Fruit fly (Drosophila melanogaster): ENCODE results near the gene Btk.

Gene Btk

DNA sequence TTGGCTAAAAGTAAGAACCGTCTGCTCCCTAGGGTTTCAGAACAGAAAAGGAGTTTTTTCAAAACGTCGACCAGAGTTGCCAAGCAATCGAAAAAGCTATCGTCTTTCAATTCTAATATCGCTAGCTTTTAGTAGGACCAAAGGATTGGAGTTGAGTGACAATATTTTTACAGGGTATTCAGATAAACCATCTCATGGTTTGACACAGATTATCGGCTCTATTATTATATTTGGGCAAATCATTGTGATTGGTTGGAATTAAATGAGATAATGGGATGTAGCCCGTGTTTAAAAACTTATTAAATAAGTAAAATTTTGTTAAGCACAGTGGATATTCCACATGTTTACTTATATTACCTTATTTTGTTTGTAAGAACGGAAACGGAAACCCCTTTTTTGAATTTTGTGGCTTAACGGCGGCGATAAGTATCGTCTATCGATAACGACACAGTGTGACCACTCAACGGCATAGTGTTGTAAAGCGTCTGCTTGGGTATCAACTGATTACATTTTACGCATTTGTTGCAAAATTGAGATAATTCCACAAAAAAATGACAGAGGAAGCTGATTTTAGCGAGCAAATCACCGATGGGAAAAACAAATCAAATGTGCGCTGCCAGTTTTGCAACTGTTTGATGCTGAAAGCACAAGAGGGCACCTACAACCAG lies 19.1 kb upstream of the Btk start, which contains the start of the genes mtsh and strat (continued):
- peak; percentile 59 for TF ChIP-seq CG34224 (GFP tag; IDR thresholded peaks at IDR 0.05; ENCODE audit: partially characterized antibody)
- peak; percentile 76 for TF ChIP-seq Rfx (GFP tag; IDR thresholded peaks at IDR 0.05)
- TF ChIP-seq CG12236 (GFP tag; optimal IDR thresholded peaks at IDR 0.05) = peak; percentile 34
- TF ChIP-seq gcm (GFP tag; optimal IDR thresholded peaks at IDR 0.05) = peak; percentile 40
- TF ChIP-seq E2f1 (GFP tag; IDR thresholded peaks at IDR 0.05) = 0 out of 2 replicates have a peak, but pooled peaks have one; percentile 24
- peak; percentile 48 for TF ChIP-seq CoRest (tag; optimal IDR thresholded peaks at IDR 0.05)
- TF ChIP-seq Mad (GFP tag; optimal IDR thresholded peaks at IDR 0.05) = peak; percentile 45
- peak; percentile 76 for TF ChIP-seq vvl (GFP tag; IDR thresholded peaks at IDR 0.05)
- peak; percentile 57 for TF ChIP-seq CG6683 (GFP tag; optimal IDR thresholded peaks at IDR 0.05)
- peak; percentile 13 for TF ChIP-seq cato (GFP tag; optimal IDR thresholded peaks at IDR 0.05; ENCODE audit: borderline replicate concordance)
- TF ChIP-seq kah (GFP tag; optimal IDR thresholded peaks at IDR 0.05) = peak; percentile 26
- peak; percentile 26 for TF ChIP-seq CG3995 (GFP tag; optimal IDR thresholded peaks at IDR 0.05)
- TF ChIP-seq Hr39 (optimal IDR thresholded peaks at IDR 0.05) = no peak
- peak; percentile 46 for TF ChIP-seq ems (GFP tag; optimal IDR thresholded peaks at IDR 0.05)
- TF ChIP-seq CG11696 (GFP tag; IDR thresholded peaks at IDR 0.05) = 0 out of 2 replicates have a peak, but pooled peaks have one; percentile 37
- TF ChIP-seq ewg (GFP tag; optimal IDR thresholded peaks at IDR 0.05) = peak; percentile 7
- TF ChIP-seq hth (optimal IDR thresholded peaks at IDR 0.05) = no peak
- no peak for TF ChIP-seq ham (GFP tag; IDR thresholded peaks at IDR 0.05)
- TF ChIP-seq CG2712 (tag; optimal IDR thresholded peaks at IDR 0.05) = peak; percentile 70
- no peak for TF ChIP-seq dmrt99B (tag; optimal IDR thresholded peaks at IDR 0.05)
- peak; percentile 20 for TF ChIP-seq jing (GFP tag; optimal IDR thresholded peaks at IDR 0.05)
- TF ChIP-seq CG13296 (GFP tag; optimal IDR thresholded peaks at IDR 0.05) = peak; percentile 81
- peak; percentile 65 for TF ChIP-seq HHEX (GFP tag; optimal IDR thresholded peaks at IDR 0.05)
- TF ChIP-seq CG18764 (GFP tag; optimal IDR thresholded peaks at IDR 0.05) = peak; percentile 62
- TF ChIP-seq tna (GFP tag; IDR thresholded peaks at IDR 0.05; ENCODE audit: partially characterized antibody) = peak; percentile 7; the same call in 1 of the 2 replicates
- TF ChIP-seq CG11085 (GFP tag; IDR thresholded peaks at IDR 0.05) = peak; percentile 21; the same call in 1 of the 2 replicates
- TF ChIP-seq wdn (GFP tag; IDR thresholded peaks at IDR 0.05) = no peak
- TF ChIP-seq CG17829 (tag; optimal IDR thresholded peaks at IDR 0.05) = peak; percentile 60
- TF ChIP-seq Opbp (GFP tag; IDR thresholded peaks at IDR 0.05; ENCODE audit: partially characterized antibody) = peak; percentile 57; the same call in 1 of the 3 replicates
- TF ChIP-seq sug (tag; optimal IDR thresholded peaks at IDR 0.05) = no peak
- TF ChIP-seq CG12104 (GFP tag; optimal IDR thresholded peaks at IDR 0.05) = peak; percentile 68
- peak; percentile 59 for TF ChIP-seq BEAF-32 (GFP tag; optimal IDR thresholded peaks at IDR 0.05)
- peak; percentile 13 for TF ChIP-seq Dek (tag; optimal IDR thresholded peaks at IDR 0.05)
- TF ChIP-seq insv (GFP tag; optimal IDR thresholded peaks at IDR 0.05) = peak in 1 of 2 experiments; percentile 58
- peak; percentile 59 for TF ChIP-seq Six4 (GFP tag; optimal IDR thresholded peaks at IDR 0.05)
- TF ChIP-seq CG8290 (GFP tag; optimal IDR thresholded peaks at IDR 0.05) = peak; percentile 16
- TF ChIP-seq CG8290 (tag; optimal IDR thresholded peaks at IDR 0.05) = no peak
- TF ChIP-seq CG12942 (GFP tag; optimal IDR thresholded peaks at IDR 0.05) = no peak
- TF ChIP-seq gro (GFP tag; optimal IDR thresholded peaks at IDR 0.05) = peak; percentile 83
- peak; percentile 60 for TF ChIP-seq HmgZ (tag; optimal IDR thresholded peaks at IDR 0.05)
- peak; percentile 6 for TF ChIP-seq Mes4 (GFP tag; optimal IDR thresholded peaks at IDR 0.05)
- TF ChIP-seq abd-A (tag; optimal IDR thresholded peaks at IDR 0.05) = no peak
- TF ChIP-seq chm (GFP tag; IDR thresholded peaks at IDR 0.05) = peak; percentile 56
- TF ChIP-seq usp (GFP tag; optimal IDR thresholded peaks at IDR 0.05) = no peak
- peak; percentile 49 for TF ChIP-seq NC2β (GFP tag; optimal IDR thresholded peaks at IDR 0.05)
- peak; percentile 49 for TF ChIP-seq eyg (GFP tag; optimal IDR thresholded peaks at IDR 0.05)
- TF ChIP-seq jigr1 (GFP tag; IDR thresholded peaks at IDR 0.05) = no peak
- no peak for TF ChIP-seq gt (GFP tag; IDR thresholded peaks at IDR 0.05)
- peak; percentile 23 for TF ChIP-seq gsb-n (tag; optimal IDR thresholded peaks at IDR 0.05)
- peak; percentile 45 for TF ChIP-seq kni (GFP tag; optimal IDR thresholded peaks at IDR 0.05)
- TF ChIP-seq ap (GFP tag; IDR thresholded peaks at IDR 0.05) = no peak

Measured in whole organism, embryonic.